Worm (Caenorhabditis elegans): ENCODE results near the gene sdz-36.

The sdz-36 gene

DNA sequence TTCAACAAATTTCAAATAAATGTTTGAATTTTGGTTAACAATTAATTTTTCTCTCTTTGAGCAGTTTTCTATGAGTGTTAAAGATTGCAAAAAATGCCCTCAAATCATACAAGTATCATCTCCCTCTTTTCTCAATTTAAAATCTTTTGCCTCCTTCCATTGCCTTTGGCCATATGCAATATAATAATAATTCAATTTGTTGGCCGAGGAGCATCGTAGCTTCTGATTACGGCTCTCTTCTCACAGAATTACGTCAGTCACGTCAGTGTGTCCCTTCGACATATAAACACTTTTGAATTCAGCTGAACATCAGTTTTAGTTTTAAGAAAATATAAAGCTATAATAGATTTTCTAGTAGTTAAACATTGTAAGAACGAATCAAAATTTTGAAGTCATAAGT lies 35.2 kb upstream of the sdz-36 start:
- TF ChIP-seq ztf-18 (tag; optimal IDR thresholded peaks at IDR 0.05) = no peak
- TF ChIP-seq egl-18 (GFP tag; IDR thresholded peaks at IDR 0.05) = no peak
- TF ChIP-seq lin-54 (GFP tag; optimal IDR thresholded peaks at IDR 0.05) = no peak
- no peak for TF ChIP-seq snpc-1.3 (tag; optimal IDR thresholded peaks at IDR 0.05; ENCODE audit: insufficient read depth)
- TF ChIP-seq B0336.3 (GFP tag; IDR thresholded peaks at IDR 0.05) = no peak
- TF ChIP-seq nhr-120 (GFP tag; IDR thresholded peaks at IDR 0.05) = no peak
- TF ChIP-seq Y67H2A.10 (GFP tag; conservative IDR thresholded peaks at IDR 0.05) = no peak
- no peak for TF ChIP-seq unc-130 (GFP tag; optimal IDR thresholded peaks at IDR 0.05)
- TF ChIP-seq F49E8.2 (tag; optimal IDR thresholded peaks at IDR 0.05; ENCODE audit: insufficient read depth) = no peak
- no peak for TF ChIP-seq lag-1 (GFP tag; IDR thresholded peaks at IDR 0.05)
- no peak for TF ChIP-seq unc-62 (GFP tag; optimal IDR thresholded peaks at IDR 0.05)
- TF ChIP-seq K12H6.12 (tag; optimal IDR thresholded peaks at IDR 0.05) = no peak
- TF ChIP-seq F57A8.1 (GFP tag; optimal IDR thresholded peaks at IDR 0.05) = no peak
- no peak for TF ChIP-seq snpc-4 (GFP tag; optimal IDR thresholded peaks at IDR 0.05)
- TF ChIP-seq snpc-4 (tag; optimal IDR thresholded peaks at IDR 0.05) = no peak
- TF ChIP-seq aptf-2 (GFP tag; conservative IDR thresholded peaks at IDR 0.05) = no peak

DNA sequence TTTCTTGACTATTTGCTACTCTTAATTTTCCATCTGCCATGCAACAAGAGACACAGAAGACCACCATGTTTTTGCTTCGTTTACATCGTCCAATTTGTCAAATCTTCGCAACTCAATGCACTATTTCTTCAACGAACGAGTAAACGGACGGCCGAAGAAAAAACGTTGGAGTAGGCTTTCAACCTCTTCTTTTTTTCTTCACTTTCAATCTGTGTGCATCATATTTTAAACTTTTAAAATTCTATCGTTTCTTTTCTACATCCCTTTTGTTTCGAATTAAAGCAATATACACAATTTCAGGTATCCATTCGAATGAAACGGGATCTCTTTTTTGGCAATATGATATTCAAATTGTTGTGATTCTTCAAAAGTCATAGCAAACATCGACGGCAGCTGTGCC lies 33.0 kb upstream of the sdz-36 start, which contains the start of gene acc-1:
acc-1 (plus strand) TSS at position 301 of the 400 bp plus-strand sequence.
- no peak for TF ChIP-seq B0261.1 (tag; optimal IDR thresholded peaks at IDR 0.05)
- TF ChIP-seq F23B12.7 (tag; optimal IDR thresholded peaks at IDR 0.05; ENCODE audit: insufficient read depth) = no peak
- no peak for TF ChIP-seq madf-3 (GFP tag; IDR thresholded peaks at IDR 0.05)

- TF ChIP-seq lin-35 (GFP tag; optimal IDR thresholded peaks at IDR 0.05) = no peak
These were observed 30.7 kb upstream of the sdz-36 start for ce11 chrIV:9659999-9660398.

DNA sequence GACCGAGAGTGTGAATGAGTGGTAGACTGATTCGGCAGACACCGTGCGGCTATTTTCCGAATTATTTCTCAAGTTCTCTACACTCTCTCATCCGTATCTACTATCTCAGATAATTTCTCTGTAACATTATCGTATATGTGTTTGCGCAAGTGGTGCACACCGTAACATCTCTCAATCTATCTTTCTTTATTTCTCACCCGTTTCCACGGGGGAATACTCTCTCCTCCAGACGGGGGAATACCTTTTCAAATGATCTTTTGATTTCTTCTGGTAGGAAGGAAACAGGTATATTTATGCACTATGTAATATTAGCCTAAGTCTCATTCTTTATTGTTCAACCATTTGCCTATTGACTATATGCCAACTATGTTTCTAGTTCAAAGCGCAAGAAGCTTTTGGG lies 23.7 kb upstream of the sdz-36 start:
- TF ChIP-seq chd-7 (tag; optimal IDR thresholded peaks at IDR 0.05) (no peak), hmg-1.2 (GFP tag; IDR thresholded peaks at IDR 0.05) (no peak), K12H6.12 (tag; optimal IDR thresholded peaks at IDR 0.05) (no peak), ekl-4 (GFP tag; IDR thresholded peaks at IDR 0.05) (no peak), sea-2 (GFP tag; IDR thresholded peaks at IDR 0.05) (no peak), F52B5.7 (tag; optimal IDR thresholded peaks at IDR 0.05) (no peak), snpc-3.4 (tag; optimal IDR thresholded peaks at IDR 0.05) (no peak)

DNA sequence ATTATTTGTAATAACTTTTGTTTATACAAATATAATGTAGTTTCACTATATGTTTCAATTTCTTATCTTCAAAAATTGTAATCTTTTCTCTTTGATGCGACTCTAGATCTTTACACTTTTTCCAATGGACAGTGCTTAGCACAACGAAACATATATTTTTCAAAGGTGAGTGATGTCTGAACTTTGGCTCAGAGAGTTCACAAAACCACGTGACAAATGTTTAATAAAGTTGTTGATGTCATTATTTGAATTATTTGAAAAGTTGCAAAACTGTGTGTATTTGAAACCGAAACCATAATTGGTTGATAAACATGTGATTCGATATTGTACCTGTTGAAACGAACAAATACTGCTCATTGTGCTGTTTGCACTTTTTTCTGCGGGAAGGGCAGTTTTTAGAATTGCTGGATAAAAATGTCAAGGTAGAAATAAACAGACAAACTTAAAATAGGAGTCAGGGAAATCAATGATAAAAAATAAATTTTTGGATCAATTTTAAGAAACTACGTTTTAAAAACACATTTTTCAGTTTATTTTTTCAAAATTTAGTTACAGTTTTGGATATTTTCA lies 22.6 kb upstream of the sdz-36 start:
- TF ChIP-seq nhr-80 (tag; optimal IDR thresholded peaks at IDR 0.05) (peak; percentile 46), hmg-1.2 (GFP tag; IDR thresholded peaks at IDR 0.05) (no peak), gei-17 (GFP tag; optimal IDR thresholded peaks at IDR 0.05) (no peak), ccch-3 (GFP tag; optimal IDR thresholded peaks at IDR 0.05) (no peak), attf-3 (GFP tag; conservative IDR thresholded peaks at IDR 0.05) (no peak), ceh-91 (GFP tag; IDR thresholded peaks at IDR 0.05) (no peak), Y95B8A.8 (GFP tag; IDR thresholded peaks at IDR 0.05) (no peak), lin-35 (GFP tag; optimal IDR thresholded peaks at IDR 0.05) (peak in 1 of 3 experiments; percentile 18), F33H1.4 (GFP tag; IDR thresholded peaks at IDR 0.05) (no peak), pha-4 (tag; optimal IDR thresholded peaks at IDR 0.05) (peak; percentile 79), F37B4.10 (GFP tag; IDR thresholded peaks at IDR 0.05) (no peak), cebp-1 (GFP tag; IDR thresholded peaks at IDR 0.05) (no peak), cebp-1 (tag; optimal IDR thresholded peaks at IDR 0.05) (peak; percentile 18)

Measured in whole organism, young adult.